Worm (Caenorhabditis elegans): ENCODE measurements around the gene T14E8.2.

DNA sequence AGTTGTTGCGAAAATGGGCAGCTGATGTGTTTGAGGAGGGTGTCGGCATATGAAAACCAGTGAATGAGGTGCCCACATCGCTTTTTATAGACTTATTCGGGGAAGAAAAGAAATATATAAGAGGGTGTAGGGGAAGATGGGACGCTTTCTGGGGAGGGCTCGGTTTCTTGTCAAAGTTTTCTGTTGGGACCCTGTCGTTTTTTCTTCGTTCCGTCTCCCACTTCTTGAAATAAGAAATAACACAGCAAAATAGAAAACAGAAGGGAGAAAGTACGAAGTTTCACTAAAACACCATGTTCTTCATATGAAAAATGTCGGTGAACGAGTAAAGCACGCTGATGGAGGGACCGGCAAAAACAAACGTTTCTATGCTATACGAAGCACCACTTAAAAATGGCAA is 26.8 kb downstream of the T14E8.2 start, which contains the start of gene dop-3:
- no peak for TF ChIP-seq ceh-13 (GFP tag; optimal IDR thresholded peaks at IDR 0.05)
- no peak for TF ChIP-seq pes-1 (GFP tag; IDR thresholded peaks at IDR 0.05)
- no peak for TF ChIP-seq hmg-4 (GFP tag; optimal IDR thresholded peaks at IDR 0.05)
- TF ChIP-seq ama-1 (optimal IDR thresholded peaks at IDR 0.05): no peak
- no peak for TF ChIP-seq flt-1 (GFP tag; IDR thresholded peaks at IDR 0.05)
- TF ChIP-seq hmbx-1 (tag; optimal IDR thresholded peaks at IDR 0.05): no peak
- TF ChIP-seq sea-1 (GFP tag; conservative IDR thresholded peaks at IDR 0.05): no peak
- no peak for TF ChIP-seq aly-1 (tag; optimal IDR thresholded peaks at IDR 0.05)
- TF ChIP-seq F13C5.2 (tag; optimal IDR thresholded peaks at IDR 0.05): no peak
- no peak for TF ChIP-seq tbx-37 (GFP tag; conservative IDR thresholded peaks at IDR 0.05)
- no peak for TF ChIP-seq hnd-1 (tag; optimal IDR thresholded peaks at IDR 0.05)
